Fruit fly (Drosophila melanogaster) whole organism, embryonic: Measurements from ENCODE around the gene Agpat3.

Source experiments
- Bgb ChIP-seq: fragments of 200-800 bp; sonication (Bioruptor generic); IDR thresholded peaks from 2 replicates; pipeline ENCODE4 v1.3.6; 2022; ENCODE audit warnings: missing biosample characterization, missing genetic modification characterization; ENCODE audit not compliant: partially characterized antibody
- CG10147 ChIP-seq: fragments of 200-800 bp; sonication (Bioruptor generic); optimal IDR thresholded peaks from 2 replicates; lab custom pipeline; 2019; ENCODE audit warnings: missing biosample characterization, mild to moderate bottlenecking, missing genetic modification characterization, moderate library complexity
- CG10543 ChIP-seq: fragments of 200-800 bp; sonication (Bioruptor generic); optimal IDR thresholded peaks from 3 replicates; lab custom pipeline; 2017; ENCODE audit warnings: missing biosample characterization, mild to moderate bottlenecking, missing genetic modification characterization, moderate library complexity
- CG12219 ChIP-seq: fragments of 200-800 bp; sonication (Bioruptor generic); optimal IDR thresholded peaks from 3 replicates; lab custom pipeline; 2018; ENCODE audit warnings: missing biosample characterization, mild to moderate bottlenecking, missing genetic modification characterization
- CG12299 ChIP-seq: fragments of 200-800 bp; sonication (Bioruptor generic); optimal IDR thresholded peaks from 2 replicates; lab custom pipeline; 2018; ENCODE audit warnings: missing biosample characterization, mild to moderate bottlenecking, missing genetic modification characterization
- CG12391 ChIP-seq: fragments of 200-800 bp; sonication (Bioruptor generic); optimal IDR thresholded peaks from 3 replicates; lab custom pipeline; 2018; ENCODE audit warnings: missing biosample characterization, mild to moderate bottlenecking, missing genetic modification characterization, moderate library complexity
- CG13624 ChIP-seq: fragments of 200-800 bp; sonication (Bioruptor generic); optimal IDR thresholded peaks from 2 replicates; lab custom pipeline; 2016; ENCODE audit warnings: missing biosample characterization, missing genetic modification characterization
- CG13894 ChIP-seq: fragments of 200-800 bp; sonication (Bioruptor generic); optimal IDR thresholded peaks from 3 replicates; lab custom pipeline; 2018; ENCODE audit warnings: missing biosample characterization, mild to moderate bottlenecking, missing genetic modification characterization, moderate library complexity
- CG14014 ChIP-seq: fragments of 200-800 bp; sonication (Bioruptor generic); IDR thresholded peaks from 2 replicates; pipeline ENCODE4 v1.3.6; 2022; ENCODE audit warnings: missing biosample characterization, missing genetic modification characterization
- CG14710 ChIP-seq: fragments of 200-800 bp; sonication (Bioruptor generic); optimal IDR thresholded peaks from 3 replicates; lab custom pipeline; 2019; ENCODE audit warnings: missing biosample characterization, mild to moderate bottlenecking, missing genetic modification characterization, moderate library complexity
- CG33557 ChIP-seq: fragments of 200-800 bp; sonication (Bioruptor generic); optimal IDR thresholded peaks from 2 replicates; lab custom pipeline; 2019; ENCODE audit warnings: missing biosample characterization, mild to moderate bottlenecking, missing genetic modification characterization, moderate library complexity
- CG43689 ChIP-seq: fragments of 200-800 bp; sonication (Bioruptor generic); IDR thresholded peaks from 2 replicates; pipeline ENCODE4 v1.3.6; 2022; ENCODE audit warnings: missing biosample characterization, missing genetic modification characterization
- CG7372 ChIP-seq: fragments of 200-800 bp; sonication (Bioruptor generic); IDR thresholded peaks from 2 replicates; pipeline ENCODE4 v1.3.6; 2022; ENCODE audit warnings: missing biosample characterization, missing genetic modification characterization
- Dek ChIP-seq: fragments of 200-800 bp; sonication (Bioruptor generic); optimal IDR thresholded peaks from 3 replicates; lab custom pipeline; 2019; ENCODE audit warnings: missing biosample characterization, mild to moderate bottlenecking, missing genetic modification characterization, moderate library complexity
- GATAe ChIP-seq: fragments of 200-800 bp; sonication (Bioruptor generic); conservative IDR thresholded peaks from 2 replicates; pipeline ENCODE4 v1.3.6; 2022; ENCODE audit warnings: missing biosample characterization, missing genetic modification characterization
- Gug ChIP-seq: fragments of 200-800 bp; sonication (Bioruptor generic); IDR thresholded peaks from 4 replicates; pipeline ENCODE4 v1.3.6; 2022; ENCODE audit warnings: missing biosample characterization, missing genetic modification characterization
- HmgD ChIP-seq: fragments of 200-800 bp; sonication (Bioruptor generic); optimal IDR thresholded peaks from 3 replicates; lab custom pipeline; 2016; ENCODE audit warnings: missing biosample characterization, missing genetic modification characterization
- MESR4 ChIP-seq: fragments of 200-800 bp; sonication (Bioruptor generic); optimal IDR thresholded peaks from 2 replicates; lab custom pipeline; 2018; ENCODE audit warnings: missing biosample characterization, mild to moderate bottlenecking, missing genetic modification characterization, moderate library complexity
- Meics ChIP-seq: fragments of 200-800 bp; sonication (Bioruptor generic); optimal IDR thresholded peaks from 2 replicates; lab custom pipeline; 2017; ENCODE audit warnings: missing biosample characterization, mild to moderate bottlenecking, missing genetic modification characterization
- Nf-YA ChIP-seq: fragments of 200-800 bp; sonication (Bioruptor generic); IDR thresholded peaks from 2 replicates; pipeline ENCODE4 v1.3.6; 2022; ENCODE audit warnings: missing biosample characterization, missing genetic modification characterization
- Nf-YB ChIP-seq: fragments of 200-800 bp; sonication (Bioruptor generic); optimal IDR thresholded peaks from 3 replicates; lab custom pipeline; 2019; ENCODE audit warnings: missing biosample characterization, mild to moderate bottlenecking, missing genetic modification characterization, moderate library complexity
- Opbp ChIP-seq: fragments of 200-800 bp; sonication (Bioruptor generic); IDR thresholded peaks from 3 replicates; pipeline ENCODE4 v1.3.6; 2022; ENCODE audit warnings: missing biosample characterization, missing genetic modification characterization; ENCODE audit not compliant: partially characterized antibody
- Poxn ChIP-seq: fragments of 200-800 bp; sonication (Bioruptor generic); IDR thresholded peaks from 2 replicates; pipeline ENCODE4 v1.3.6; 2022; ENCODE audit warnings: missing biosample characterization, missing genetic modification characterization
- Rfx ChIP-seq: fragments of 200-800 bp; sonication (Bioruptor generic); IDR thresholded peaks from 2 replicates; pipeline ENCODE4 v1.3.6; 2022; ENCODE audit warnings: missing biosample characterization, missing genetic modification characterization
- Six4 ChIP-seq: fragments of 200-800 bp; sonication (Bioruptor generic); optimal IDR thresholded peaks from 2 replicates; lab custom pipeline; 2016; ENCODE audit warnings: missing biosample characterization, missing genetic modification characterization
- Stat92E ChIP-seq, 3 experiments: fragments of >200 bp in 2 of 3; fragments of 200-800 bp in 1 of 3; sonication (Bioruptor generic) in 1 of 3; optimal IDR thresholded peaks; 2 replicates each; lab custom pipeline; 2017 to 2019; ENCODE audit warnings: missing biosample characterization in 3 of 3, missing genetic modification characterization in 3 of 3, mild to moderate bottlenecking in 1 of 3, moderate library complexity in 1 of 3
- ara ChIP-seq: fragments of 200-800 bp; sonication (Bioruptor generic); IDR thresholded peaks from 2 replicates; pipeline ENCODE4 v1.3.6; 2022; ENCODE audit warnings: missing biosample characterization, missing genetic modification characterization
- bsh ChIP-seq, 2 experiments: fragments of 200-800 bp; sonication (Bioruptor generic); optimal IDR thresholded peaks; 2 replicates each; lab custom pipeline; 2017 to 2018; ENCODE audit warnings: mild to moderate bottlenecking in 2 of 2, missing biosample characterization in 2 of 2, missing genetic modification characterization in 2 of 2, moderate library complexity in 1 of 2
- dm ChIP-seq: fragments of 200-800 bp; sonication (Bioruptor generic); optimal IDR thresholded peaks from 3 replicates; lab custom pipeline; 2016; ENCODE audit warnings: missing biosample characterization, missing genetic modification characterization
- dmrt11E ChIP-seq: fragments of 200-800 bp; sonication (Bioruptor generic); optimal IDR thresholded peaks from 3 replicates; lab custom pipeline; 2018; ENCODE audit warnings: missing biosample characterization, mild to moderate bottlenecking, missing genetic modification characterization, moderate library complexity
- esg ChIP-seq: fragments of 200-800 bp; sonication (Bioruptor generic); conservative IDR thresholded peaks from 2 replicates; pipeline ENCODE4 v1.3.6; 2022; ENCODE audit warnings: missing biosample characterization, missing genetic modification characterization
- fd3F ChIP-seq: fragments of 200-800 bp; sonication (Bioruptor generic); optimal IDR thresholded peaks from 2 replicates; lab custom pipeline; 2018; ENCODE audit warnings: missing biosample characterization, mild to moderate bottlenecking, missing genetic modification characterization, moderate library complexity
- inv ChIP-seq: fragments of 200-800 bp; sonication (Bioruptor generic); IDR thresholded peaks from 2 replicates; pipeline ENCODE4 v1.3.6; 2022; ENCODE audit warnings: missing biosample characterization, missing genetic modification characterization; ENCODE audit not compliant: partially characterized antibody
- kah ChIP-seq: fragments of 200-800 bp; sonication (Bioruptor generic); optimal IDR thresholded peaks from 2 replicates; lab custom pipeline; 2018; ENCODE audit warnings: missing biosample characterization, mild to moderate bottlenecking, missing genetic modification characterization
- lbe ChIP-seq: fragments of 200-800 bp; sonication (Bioruptor generic); optimal IDR thresholded peaks from 2 replicates; lab custom pipeline; 2016; ENCODE audit warnings: missing biosample characterization, mild to moderate bottlenecking, missing genetic modification characterization
- mld ChIP-seq: fragments of 200-800 bp; sonication (Bioruptor generic); IDR thresholded peaks from 3 replicates; pipeline ENCODE4 v1.3.6; 2022; ENCODE audit warnings: missing biosample characterization, missing genetic modification characterization; ENCODE audit not compliant: partially characterized antibody
- peb ChIP-seq: fragments of 200-800 bp; sonication (Bioruptor generic); IDR thresholded peaks from 2 replicates; pipeline ENCODE4 v1.3.6; 2022; ENCODE audit warnings: missing biosample characterization, missing genetic modification characterization
- pfk ChIP-seq: fragments of 200-800 bp; sonication (Bioruptor generic); optimal IDR thresholded peaks from 2 replicates; lab custom pipeline; 2018; ENCODE audit warnings: missing biosample characterization, mild to moderate bottlenecking, missing genetic modification characterization, moderate library complexity
- phol ChIP-seq: fragments of 200-800 bp; sonication (Bioruptor generic); optimal IDR thresholded peaks from 3 replicates; lab custom pipeline; 2018; ENCODE audit warnings: missing biosample characterization, mild to moderate bottlenecking, missing genetic modification characterization, moderate library complexity
- ro ChIP-seq: fragments of 200-800 bp; sonication (Bioruptor generic); IDR thresholded peaks from 2 replicates; pipeline ENCODE4 v1.3.6; 2022; ENCODE audit warnings: missing biosample characterization, missing genetic modification characterization
- scrt ChIP-seq: fragments of 200-800 bp; sonication (Bioruptor generic); optimal IDR thresholded peaks from 2 replicates; lab custom pipeline; 2018; ENCODE audit warnings: missing biosample characterization, mild to moderate bottlenecking, missing genetic modification characterization, moderate library complexity
- sima ChIP-seq: fragments of 200-800 bp; sonication (Bioruptor generic); optimal IDR thresholded peaks from 2 replicates; lab custom pipeline; 2016; ENCODE audit warnings: missing biosample characterization, missing genetic modification characterization
- sisA ChIP-seq: fragments of 200-800 bp; sonication (Bioruptor generic); IDR thresholded peaks from 2 replicates; pipeline ENCODE4 v1.3.6; 2022; ENCODE audit warnings: missing biosample characterization, missing genetic modification characterization
- sug ChIP-seq: fragments of 200-800 bp; optimal IDR thresholded peaks from 2 replicates; lab custom pipeline; 2019; ENCODE audit warnings: missing biosample characterization, mild to moderate bottlenecking, missing genetic modification characterization, moderate library complexity
- tin ChIP-seq: fragments of 200-800 bp; sonication (Bioruptor generic); optimal IDR thresholded peaks from 3 replicates; lab custom pipeline; 2016; ENCODE audit warnings: missing biosample characterization, missing genetic modification characterization
- ttk ChIP-seq: fragments of 200-800 bp; sonication (Bioruptor generic); IDR thresholded peaks from 2 replicates; pipeline ENCODE4 v2.1.2; 2022; ENCODE audit warnings: missing biosample characterization, missing genetic modification characterization
- vfl ChIP-seq: fragments of 200-800 bp; sonication (Bioruptor generic); optimal IDR thresholded peaks from 2 replicates; lab custom pipeline; 2016; ENCODE audit warnings: missing biosample characterization, missing genetic modification characterization
- wor ChIP-seq: fragments of 200-800 bp; sonication (Bioruptor generic); IDR thresholded peaks from 2 replicates; pipeline ENCODE4 v1.3.6; 2022; ENCODE audit warnings: missing biosample characterization, missing genetic modification characterization
- zfh1 ChIP-seq: fragments of 200-800 bp; sonication (Bioruptor generic); IDR thresholded peaks from 3 replicates; pipeline ENCODE4 v1.3.6; 2022; ENCODE audit warnings: missing biosample characterization, missing genetic modification characterization

Gene Agpat3

dm6 chr3L:16385880-16386584 is at the start of gene Agpat3, which contains the start of gene RAF2 (continued):
- TF ChIP-seq pfk (GFP tag; lab: Kevin White, UChicago): no peak
- no peak for TF ChIP-seq kah (GFP tag; lab: Kevin White, UChicago)
- TF ChIP-seq fd3F (GFP tag; lab: Kevin White, UChicago): no peak
- TF ChIP-seq CG13894: peak; percentile 33
- peak; percentile 61 for TF ChIP-seq Rfx (GFP tag; lab: Robert Waterston, UW)
- TF ChIP-seq ro (GFP tag; lab: Robert Waterston, UW): no peak
- TF ChIP-seq scrt: no peak
- no peak for TF ChIP-seq MESR4 (GFP tag; lab: Kevin White, UChicago)
- no peak for TF ChIP-seq Opbp (GFP tag; lab: Robert Waterston, UW)
- TF ChIP-seq vfl (GFP tag; lab: Kevin White, UChicago): no peak
- TF ChIP-seq CG13624 (GFP tag; lab: Kevin White, UChicago): no peak
- no peak for TF ChIP-seq Nf-YA
- peak; percentile 73 for TF ChIP-seq CG12391 (tag; lab: Kevin White, UChicago)
- TF ChIP-seq dmrt11E (tag; lab: Kevin White, UChicago): peak; percentile 39
- no peak for TF ChIP-seq CG12299
- TF ChIP-seq Stat92E (GFP tag; optimal IDR thresholded peaks at IDR 0.05; lab: Kevin White, UChicago): no peak
- TF ChIP-seq Meics (GFP tag; lab: Kevin White, UChicago): no peak
- no peak for TF ChIP-seq ara (GFP tag; lab: Robert Waterston, UW)
- no peak for TF ChIP-seq mld (GFP tag; lab: Robert Waterston, UW)
- TF ChIP-seq zfh1 (GFP tag; lab: Robert Waterston, UW): peak; percentile 48; the same call in 1 of the 3 replicates
- TF ChIP-seq lbe (GFP tag; lab: Kevin White, UChicago): no peak
- no peak for TF ChIP-seq CG7372
- TF ChIP-seq Six4: peak; percentile 21
- TF ChIP-seq CG43689: no peak
- TF ChIP-seq CG14014: 0 out of 2 replicates have a peak, but pooled peaks have one; percentile 49
- peak; percentile 76 for TF ChIP-seq CG14710 (tag; lab: Kevin White, UChicago)
- no peak for TF ChIP-seq Bgb (GFP tag; lab: Robert Waterston, UW)
- peak; percentile 31; the same call in 1 of the 4 replicates for TF ChIP-seq Gug (GFP tag; lab: Robert Waterston, UW)
- peak; percentile 6 for TF ChIP-seq Nf-YB (GFP tag; lab: Kevin White, UChicago)
- no peak for TF ChIP-seq dm (GFP tag; lab: Kevin White, UChicago)
- TF ChIP-seq Poxn (GFP tag; lab: Robert Waterston, UW): no peak
- TF ChIP-seq tin: peak; percentile 67
- TF ChIP-seq sisA (GFP tag; lab: Robert Waterston, UW): peak; percentile 51; the same call in 1 of the 2 replicates
- no peak for TF ChIP-seq CG10543 (GFP tag; lab: Kevin White, UChicago)
- peak; percentile 60 for TF ChIP-seq phol
- TF ChIP-seq ttk (GFP tag; lab: Robert Waterston, UW): no peak
- TF ChIP-seq CG33557 (GFP tag; lab: Kevin White, UChicago): no peak
- peak; percentile 57 for TF ChIP-seq esg (GFP tag; lab: Robert Waterston, UW)
- no peak; the same call in 1 of the 2 replicates for TF ChIP-seq peb (GFP tag; lab: Robert Waterston, UW)
- no peak for TF ChIP-seq sug (tag; lab: Kevin White, UChicago)
- TF ChIP-seq CG10147 (GFP tag; lab: Kevin White, UChicago): no peak
- TF ChIP-seq GATAe (GFP tag; lab: Robert Waterston, UW): no peak
- peak; percentile 46 for TF ChIP-seq Dek (tag; lab: Kevin White, UChicago)
- no peak for TF ChIP-seq CG12219 (GFP tag; lab: Kevin White, UChicago)
- TF ChIP-seq wor (GFP tag; lab: Robert Waterston, UW): 0 out of 2 replicates have a peak, but pooled peaks have one; percentile 21
- no peak for TF ChIP-seq sima (GFP tag; lab: Kevin White, UChicago)
- peak in 1 of 2 experiments; percentile 35 for TF ChIP-seq bsh (GFP tag; optimal IDR thresholded peaks at IDR 0.05; lab: Kevin White, UChicago)
- no peak for TF ChIP-seq HmgD (GFP tag; lab: Kevin White, UChicago)
- no peak for TF ChIP-seq inv (GFP tag; lab: Robert Waterston, UW)
